Fruit fly (Drosophila melanogaster) whole organism: ENCODE measurements around the gene Srg2.

ENCODE experiments used
- CG8478 ChIP-seq: fragments of >200 bp; optimal IDR thresholded peaks from 2 replicates; lab custom pipeline; 2018; ENCODE audit warnings: inconsistent platforms
- EcR ChIP-seq, 2 experiments: fragments of >200 bp; optimal IDR thresholded peaks; 2 replicates each; lab custom pipeline; 2017; ENCODE audit warnings: missing biosample characterization in 2 of 2, missing genetic modification characterization in 2 of 2, missing genetic modification reagents in 2 of 2

DNA sequence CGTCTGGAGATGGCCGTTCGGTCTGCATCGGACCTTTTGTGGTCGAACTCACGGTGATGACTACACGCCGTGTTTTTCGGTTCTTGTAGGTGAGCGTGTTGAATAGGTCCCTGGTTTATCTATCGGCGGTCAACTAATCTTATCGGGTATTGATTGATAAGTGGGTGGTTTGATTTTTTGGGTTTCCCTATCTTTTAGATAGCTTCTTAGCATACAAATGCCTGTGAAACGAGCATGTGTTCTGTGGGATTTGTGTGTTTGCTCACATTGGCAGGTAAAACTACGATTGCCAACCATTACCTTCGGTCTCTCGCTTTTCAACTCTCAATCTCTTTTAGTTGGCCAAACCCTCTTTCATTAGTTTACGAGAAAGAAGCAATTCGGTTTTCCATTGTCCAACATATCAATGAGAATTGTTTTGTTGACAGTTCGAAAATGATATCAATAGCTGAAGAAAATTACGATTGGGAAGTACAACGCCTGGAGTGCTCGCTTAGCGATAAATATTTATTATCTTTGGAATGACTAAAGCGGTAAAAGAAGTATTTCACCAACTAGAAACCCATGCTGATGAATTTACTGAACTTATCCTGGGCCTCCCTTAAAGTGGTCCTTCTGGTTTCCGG, 5.5 kb downstream of the Srg2 start, which contains the start of gene CG32053:
- TF ChIP-seq EcR (GFP tag; optimal IDR thresholded peaks at IDR 0.05; lab: Kevin White, UChicago) (no peak), CG8478 (lab: Kevin White, UChicago) (no peak)
